ENCODE assay signal across 2 fruit fly cellular contexts in genomic region chr3R:30552548-30552947, dm6.
TF ChIP-seq lines count a peak whose summit lies in the region.

No protein-coding gene starts in this region.

- TF ChIP-seq CTCF in whole organism, embryonic (GFP tag; optimal IDR thresholded peaks at IDR 0.05; lab: Kevin White, UChicago), result no peak

TF ChIP-seq in whole organism, embryonic, 481 proteins besides CTCF, POLR2A, EP300 and RAD21 (continues in another document):
- TF ChIP-seq CG16779 (GFP tag; IDR thresholded peaks at IDR 0.05; lab: Robert Waterston, UW) (no peak), salm (tag; optimal IDR thresholded peaks at IDR 0.05; lab: Kevin White, UChicago) (no peak), pzg (GFP tag; optimal IDR thresholded peaks at IDR 0.05; lab: Kevin White, UChicago) (no peak), chinmo (GFP tag; IDR thresholded peaks at IDR 0.05; lab: Robert Waterston, UW; ENCODE audit: partially characterized antibody) (0 out of 4 replicates have a peak, but pooled peaks have one; percentile 27), Oaz (GFP tag; IDR thresholded peaks at IDR 0.05; lab: Robert Waterston, UW) (no peak), CG13296 (GFP tag; optimal IDR thresholded peaks at IDR 0.05; lab: Kevin White, UChicago) (no peak), CoRest (tag; optimal IDR thresholded peaks at IDR 0.05; lab: Kevin White, UChicago) (no peak), B-H2 (GFP tag; optimal IDR thresholded peaks at IDR 0.05; lab: Kevin White, UChicago) (no peak), CG3163 (GFP tag; optimal IDR thresholded peaks at IDR 0.05; lab: Kevin White, UChicago) (peak; percentile 85), Trl (optimal IDR thresholded peaks at IDR 0.05; lab: Kevin White, UChicago) (peak in 1 of 2 experiments; percentile 50), Trl (GFP tag; optimal IDR thresholded peaks at IDR 0.05; lab: Kevin White, UChicago) (no peak), CG11247 (GFP tag; IDR thresholded peaks at IDR 0.05; lab: Robert Waterston, UW) (no peak), pnt (GFP tag; optimal IDR thresholded peaks at IDR 0.05; lab: Kevin White, UChicago) (no peak), ATbp (GFP tag; optimal IDR thresholded peaks at IDR 0.05; lab: Kevin White, UChicago) (no peak), pfk (GFP tag; optimal IDR thresholded peaks at IDR 0.05; lab: Kevin White, UChicago) (no peak), bowl (GFP tag; IDR thresholded peaks at IDR 0.05; lab: Robert Waterston, UW) (no peak), CG34376 (GFP tag; optimal IDR thresholded peaks at IDR 0.05; lab: Kevin White, UChicago) (no peak), Atf3 (GFP tag; optimal IDR thresholded peaks at IDR 0.05; lab: Kevin White, UChicago) (no peak), CG5245 (GFP tag; optimal IDR thresholded peaks at IDR 0.05; lab: Kevin White, UChicago) (no peak), bab2 (GFP tag; optimal IDR thresholded peaks at IDR 0.05; lab: Kevin White, UChicago) (no peak), maf-S (GFP tag; optimal IDR thresholded peaks at IDR 0.05; lab: Kevin White, UChicago) (no peak), cg (GFP tag; optimal IDR thresholded peaks at IDR 0.05; lab: Kevin White, UChicago) (peak; percentile 57), MESR4 (GFP tag; optimal IDR thresholded peaks at IDR 0.05; lab: Kevin White, UChicago) (no peak), Spps (tag; optimal IDR thresholded peaks at IDR 0.05; lab: Kevin White, UChicago) (no peak), HLH3B (GFP tag; IDR thresholded peaks at IDR 0.05; lab: Robert Waterston, UW) (no peak), CG4404 (GFP tag; IDR thresholded peaks at IDR 0.05; lab: Robert Waterston, UW) (no peak), Mad (GFP tag; optimal IDR thresholded peaks at IDR 0.05; lab: Kevin White, UChicago) (no peak), NfI (GFP tag; optimal IDR thresholded peaks at IDR 0.05; lab: Kevin White, UChicago) (peak; percentile 16), sd (tag; optimal IDR thresholded peaks at IDR 0.05; lab: Kevin White, UChicago) (peak; percentile 29), CG11398 (GFP tag; optimal IDR thresholded peaks at IDR 0.05; lab: Kevin White, UChicago) (no peak), Dfd (GFP tag; optimal IDR thresholded peaks at IDR 0.05; lab: Kevin White, UChicago) (no peak), fd96Cb (tag; optimal IDR thresholded peaks at IDR 0.05; lab: Kevin White, UChicago) (no peak), CG14965 (GFP tag; optimal IDR thresholded peaks at IDR 0.05; lab: Kevin White, UChicago; ENCODE audit: borderline replicate concordance) (no peak), B-H1 (GFP tag; IDR thresholded peaks at IDR 0.05; lab: Robert Waterston, UW) (no peak), ssp (GFP tag; IDR thresholded peaks at IDR 0.05; lab: Robert Waterston, UW) (no peak), Atf6 (GFP tag; IDR thresholded peaks at IDR 0.05; lab: Robert Waterston, UW) (no peak), CG15696 (tag; optimal IDR thresholded peaks at IDR 0.05; lab: Kevin White, UChicago) (no peak), slou (GFP tag; optimal IDR thresholded peaks at IDR 0.05; lab: Kevin White, UChicago) (no peak), az2 (GFP tag; optimal IDR thresholded peaks at IDR 0.05; lab: Kevin White, UChicago) (no peak), CG3726 (GFP tag; IDR thresholded peaks at IDR 0.05; lab: Robert Waterston, UW) (no peak), sqz (GFP tag; optimal IDR thresholded peaks at IDR 0.05; lab: Kevin White, UChicago) (no peak), so (GFP tag; IDR thresholded peaks at IDR 0.05; lab: Robert Waterston, UW) (no peak), zf30C (GFP tag; optimal IDR thresholded peaks at IDR 0.05; lab: Kevin White, UChicago) (no peak), ham (GFP tag; IDR thresholded peaks at IDR 0.05; lab: Robert Waterston, UW) (no peak), Max (GFP tag; optimal IDR thresholded peaks at IDR 0.05; lab: Kevin White, UChicago) (no peak), NFAT (GFP tag; IDR thresholded peaks at IDR 0.05; lab: Robert Waterston, UW) (no peak), CG13894 (tag; optimal IDR thresholded peaks at IDR 0.05; lab: Kevin White, UChicago) (no peak), CG7372 (GFP tag; IDR thresholded peaks at IDR 0.05; lab: Robert Waterston, UW) (peak; percentile 60; the same call in 1 of the 2 replicates)

TF ChIP-seq in whole organism, pupa, 21 proteins besides CTCF, POLR2A, EP300 and RAD21:
- TF ChIP-seq CG10348 (GFP tag; IDR thresholded peaks at IDR 0.05; lab: Robert Waterston, UW) (no peak), CG14655 (GFP tag; optimal IDR thresholded peaks at IDR 0.05; lab: Kevin White, UChicago) (peak; percentile 3), Pif1A (GFP tag; optimal IDR thresholded peaks at IDR 0.05; lab: Kevin White, UChicago) (no peak), Pif1B (GFP tag; optimal IDR thresholded peaks at IDR 0.05; lab: Kevin White, UChicago) (no peak), D1 (tag; optimal IDR thresholded peaks at IDR 0.05; lab: Kevin White, UChicago) (no peak), rn (GFP tag; IDR thresholded peaks at IDR 0.05; lab: Robert Waterston, UW) (no peak), CG8159 (tag; optimal IDR thresholded peaks at IDR 0.05; lab: Kevin White, UChicago) (no peak), CG13204 (GFP tag; optimal IDR thresholded peaks at IDR 0.05; lab: Kevin White, UChicago) (no peak), EcR (GFP tag; optimal IDR thresholded peaks at IDR 0.05; lab: Kevin White, UChicago) (no peak), CG9948 (tag; optimal IDR thresholded peaks at IDR 0.05; lab: Kevin White, UChicago) (no peak), CG32121 (GFP tag; IDR thresholded peaks at IDR 0.05; lab: Robert Waterston, UW) (peak; percentile 27; the same call in 1 of the 2 replicates)
